Worm (Caenorhabditis elegans): ENCODE results near the gene str-254.

The str-254 gene

ce11 chrV:16155111-16155510, 1.8 kb upstream of the str-254 start, which contains the start of gene str-97:
Gene str-97 (minus strand): TSS chrV:16155211.
- no peak for TF ChIP-seq sptf-1 (tag; optimal IDR thresholded peaks at IDR 0.05)
- no peak for TF ChIP-seq nhr-28 (tag; optimal IDR thresholded peaks at IDR 0.05)
- TF ChIP-seq mls-2 (tag; optimal IDR thresholded peaks at IDR 0.05) = no peak
- no peak for TF ChIP-seq lin-32 (GFP tag; optimal IDR thresholded peaks at IDR 0.05)
- no peak for TF ChIP-seq ztf-11 (tag; optimal IDR thresholded peaks at IDR 0.05)
- no peak for TF ChIP-seq unc-62 (GFP tag; optimal IDR thresholded peaks at IDR 0.05)
- TF ChIP-seq nhr-12 (tag; optimal IDR thresholded peaks at IDR 0.05) = no peak
- TF ChIP-seq lin-13 (tag; optimal IDR thresholded peaks at IDR 0.05) = no peak
- TF ChIP-seq bed-3 (GFP tag; optimal IDR thresholded peaks at IDR 0.05) = no peak
- no peak for TF ChIP-seq ces-1 (GFP tag; optimal IDR thresholded peaks at IDR 0.05)
- TF ChIP-seq sem-2 (GFP tag; optimal IDR thresholded peaks at IDR 0.05) = no peak
- no peak for TF ChIP-seq drap-1 (GFP tag; optimal IDR thresholded peaks at IDR 0.05)
- no peak for TF ChIP-seq blmp-1 (tag; optimal IDR thresholded peaks at IDR 0.05)
- TF ChIP-seq ceh-83 (GFP tag; optimal IDR thresholded peaks at IDR 0.05) = no peak
- no peak for TF ChIP-seq unc-39 (tag; optimal IDR thresholded peaks at IDR 0.05)
- no peak for TF ChIP-seq nhr-2 (tag; optimal IDR thresholded peaks at IDR 0.05)
- TF ChIP-seq flh-1 (GFP tag; optimal IDR thresholded peaks at IDR 0.05) = no peak
- no peak for TF ChIP-seq snpc-4 (tag; optimal IDR thresholded peaks at IDR 0.05)
- TF ChIP-seq ceh-39 (tag; optimal IDR thresholded peaks at IDR 0.05) = no peak

- no peak for TF ChIP-seq drap-1 (GFP tag; optimal IDR thresholded peaks at IDR 0.05)
- no peak for TF ChIP-seq nhr-76 (tag; optimal IDR thresholded peaks at IDR 0.05)
- no peak for TF ChIP-seq lsy-2 (tag; optimal IDR thresholded peaks at IDR 0.05)
- no peak for TF ChIP-seq mls-2 (tag; optimal IDR thresholded peaks at IDR 0.05)
- no peak for TF ChIP-seq elt-1 (tag; optimal IDR thresholded peaks at IDR 0.05; ENCODE audit: borderline replicate concordance, insufficient read depth)
- TF ChIP-seq flh-1 (GFP tag; optimal IDR thresholded peaks at IDR 0.05) = no peak
- TF ChIP-seq nhr-12 (tag; optimal IDR thresholded peaks at IDR 0.05) = no peak
Measured at ce11 chrV:16148805-16149204, 4.5 kb downstream of the str-254 start, which contains the start of gene F10A3.4. Gene F10A3.4 (plus strand): TSS chrV:16149105.

- TF ChIP-seq elt-3 (tag; optimal IDR thresholded peaks at IDR 0.05) (no peak), zip-8 (tag; optimal IDR thresholded peaks at IDR 0.05) (no peak), tbx-8 (GFP tag; optimal IDR thresholded peaks at IDR 0.05) (no peak), ceh-83 (GFP tag; optimal IDR thresholded peaks at IDR 0.05) (no peak), ztf-11 (tag; optimal IDR thresholded peaks at IDR 0.05) (no peak), drap-1 (GFP tag; optimal IDR thresholded peaks at IDR 0.05) (no peak), ces-1 (GFP tag; optimal IDR thresholded peaks at IDR 0.05) (no peak), lsy-2 (tag; optimal IDR thresholded peaks at IDR 0.05) (no peak), lin-32 (GFP tag; optimal IDR thresholded peaks at IDR 0.05) (no peak), blmp-1 (tag; optimal IDR thresholded peaks at IDR 0.05) (no peak), nhr-76 (tag; optimal IDR thresholded peaks at IDR 0.05) (no peak), sptf-1 (tag; optimal IDR thresholded peaks at IDR 0.05) (no peak), unc-120 (tag; optimal IDR thresholded peaks at IDR 0.05; ENCODE audit: poor library complexity, severe bottlenecking) (no peak), ceh-39 (tag; optimal IDR thresholded peaks at IDR 0.05) (no peak), flh-1 (GFP tag; optimal IDR thresholded peaks at IDR 0.05) (no peak)
Measured at ce11 chrV:16145009-16145408, 8.3 kb downstream of the str-254 start.

ce11 chrV:16143066-16143581, 10.2 kb downstream of the str-254 start, which contains the start of gene fbxa-88:
Gene fbxa-88 (minus strand): TSS chrV:16143116.
- TF ChIP-seq M03D4.4 (tag; optimal IDR thresholded peaks at IDR 0.05) = no peak
- TF ChIP-seq unc-39 (tag; optimal IDR thresholded peaks at IDR 0.05) = no peak
- TF ChIP-seq mls-2 (tag; optimal IDR thresholded peaks at IDR 0.05) = no peak
- no peak for TF ChIP-seq lin-13 (tag; optimal IDR thresholded peaks at IDR 0.05)
- TF ChIP-seq unc-62 (GFP tag; optimal IDR thresholded peaks at IDR 0.05) = no peak
- TF ChIP-seq flh-1 (GFP tag; optimal IDR thresholded peaks at IDR 0.05) = no peak
- TF ChIP-seq snpc-4 (tag; optimal IDR thresholded peaks at IDR 0.05) = no peak
- TF ChIP-seq ztf-11 (tag; optimal IDR thresholded peaks at IDR 0.05) = no peak

- TF ChIP-seq drap-1 (GFP tag; optimal IDR thresholded peaks at IDR 0.05) (no peak), mls-2 (tag; optimal IDR thresholded peaks at IDR 0.05) (no peak), elt-1 (tag; optimal IDR thresholded peaks at IDR 0.05; ENCODE audit: borderline replicate concordance, insufficient read depth) (no peak), sptf-1 (tag; optimal IDR thresholded peaks at IDR 0.05) (no peak), pha-4 (tag; optimal IDR thresholded peaks at IDR 0.05) (no peak), tbx-8 (GFP tag; optimal IDR thresholded peaks at IDR 0.05) (no peak), lsy-2 (tag; optimal IDR thresholded peaks at IDR 0.05) (no peak), ces-1 (GFP tag; optimal IDR thresholded peaks at IDR 0.05) (no peak)
Measured at ce11 chrV:16142371-16142770, 10.9 kb downstream of the str-254 start, which contains the start of gene fbxa-18. Gene fbxa-18 (plus strand): TSS chrV:16142671.
